Worm (Caenorhabditis elegans) whole organism, L4 larva: ENCODE results near the gene hpr-9.

Experiments used
- F26F4.8 ChIP-seq: fragments of 200-800 bp; sonication (Bioruptor generic); conservative IDR thresholded peaks from 2 replicates; pipeline ENCODE4 v1.3.6; 2022; ENCODE audit warnings: missing genetic modification characterization, missing compliant biosample characterization
- F44E2.7 ChIP-seq: fragments of 200-800 bp; sonication (Bioruptor generic); IDR thresholded peaks from 2 replicates; pipeline ENCODE4 v2.1.2; 2022; ENCODE audit warnings: missing genetic modification characterization, missing compliant biosample characterization
- F49E8.2 ChIP-seq: sonication (generic microtip); optimal IDR thresholded peaks from 2 replicates; lab custom pipeline; 2016; ENCODE audit warnings: missing compliant biosample characterization, mild to moderate bottlenecking, missing genetic modification characterization, borderline replicate concordance
- Y105C5A.15 ChIP-seq: fragments of 200-800 bp; sonication (Bioruptor generic); IDR thresholded peaks from 2 replicates; pipeline ENCODE4 v1.3.6; 2022; ENCODE audit warnings: missing genetic modification characterization, missing compliant biosample characterization
- Y48G9A.11 ChIP-seq: fragments of 200-800 bp; sonication (Bioruptor generic); IDR thresholded peaks from 2 replicates; pipeline ENCODE4 v1.3.6; 2022; ENCODE audit warnings: missing genetic modification reagents, missing genetic modification characterization, missing compliant biosample characterization
- Y5F2A.4 ChIP-seq: fragments of 200-800 bp; sonication (Bioruptor generic); optimal IDR thresholded peaks from 2 replicates; lab custom pipeline; 2018; ENCODE audit warnings: mild to moderate bottlenecking, missing genetic modification characterization, missing compliant biosample characterization
- ZK337.2 ChIP-seq: fragments of 200-800 bp; sonication (Bioruptor generic); IDR thresholded peaks from 2 replicates; pipeline ENCODE4 v1.3.6; 2022; ENCODE audit warnings: missing genetic modification reagents, missing genetic modification characterization, missing compliant biosample characterization
- aha-1 ChIP-seq: fragments of 150-350 bp; peaks from one replicate; lab custom pipeline; 2014; ENCODE audit warnings: missing biosample characterization, missing genetic modification characterization
- aly-2 ChIP-seq: sonication (generic microtip); optimal IDR thresholded peaks from 2 replicates; lab custom pipeline; 2018; ENCODE audit warnings: missing biosample characterization, missing genetic modification characterization
- arid-1 ChIP-seq: fragments of 200-800 bp; sonication (Bioruptor generic); conservative IDR thresholded peaks from 2 replicates; pipeline ENCODE4 v1.3.6; 2022; ENCODE audit warnings: missing genetic modification reagents, missing genetic modification characterization, missing compliant biosample characterization
- attf-4 ChIP-seq: sonication (generic microtip); optimal IDR thresholded peaks from 3 replicates; lab custom pipeline; 2017; ENCODE audit warnings: missing biosample characterization, missing genetic modification characterization
- ceh-28 ChIP-seq: fragments of 150-350 bp; optimal IDR thresholded peaks from 2 replicates; lab custom pipeline; 2014; ENCODE audit warnings: missing biosample characterization, missing genetic modification reagents, missing genetic modification characterization
- ceh-32 ChIP-seq: sonication (generic microtip); optimal IDR thresholded peaks from 2 replicates; lab custom pipeline; 2016; ENCODE audit warnings: mild to moderate bottlenecking, missing genetic modification characterization, missing compliant biosample characterization; ENCODE audit not compliant: poor library complexity
- ceh-44 ChIP-seq: fragments of 200-800 bp; sonication (Bioruptor generic); IDR thresholded peaks from 2 replicates; pipeline ENCODE4 v1.3.6; 2022; ENCODE audit warnings: missing genetic modification reagents, missing genetic modification characterization, missing compliant biosample characterization
- ceh-62 ChIP-seq: sonication (generic microtip); optimal IDR thresholded peaks from 2 replicates; lab custom pipeline; 2017; ENCODE audit warnings: missing biosample characterization, missing genetic modification characterization
- ceh-82 ChIP-seq: sonication (generic microtip); optimal IDR thresholded peaks from 2 replicates; lab custom pipeline; 2017; ENCODE audit warnings: missing biosample characterization, missing genetic modification characterization
- ces-1 ChIP-seq: fragments of 150-350 bp; sonication (generic microtip); optimal IDR thresholded peaks from 4 replicates; lab custom pipeline; 2014; ENCODE audit warnings: missing biosample characterization, missing genetic modification reagents, missing genetic modification characterization
- cey-2 ChIP-seq: sonication (generic microtip); optimal IDR thresholded peaks from 3 replicates; lab custom pipeline; 2017; ENCODE audit warnings: missing genetic modification characterization, mild to moderate bottlenecking, missing compliant biosample characterization, antibody characterized with exemption, borderline replicate concordance; ENCODE audit not compliant: insufficient read depth
- ctbp-1 ChIP-seq: fragments of 200-800 bp; sonication (Bioruptor generic); IDR thresholded peaks from 2 replicates; pipeline ENCODE4 v1.3.6; 2022; ENCODE audit warnings: missing genetic modification reagents, missing genetic modification characterization, missing compliant biosample characterization
- daf-12 ChIP-seq: fragments of 150-350 bp; optimal IDR thresholded peaks from 2 replicates; lab custom pipeline; 2014; ENCODE audit warnings: missing biosample characterization, missing genetic modification reagents, missing genetic modification characterization
- daf-16 ChIP-seq, 3 experiments: sonication (generic microtip); optimal IDR thresholded peaks; 2 replicates each; lab custom pipeline; 2016 to 2017; ENCODE audit warnings: missing genetic modification characterization in 3 of 3, missing genetic modification reagents in 3 of 3, mild to moderate bottlenecking in 2 of 3, missing compliant biosample characterization in 2 of 3, missing biosample characterization in 1 of 3, moderate library complexity in 1 of 3
- daf-19 ChIP-seq: fragments of 200-800 bp; sonication (Bioruptor generic); conservative IDR thresholded peaks from 2 replicates; pipeline ENCODE4 v1.3.6; 2022; ENCODE audit warnings: missing genetic modification characterization, missing compliant biosample characterization
- duxl-1 ChIP-seq: sonication (generic microtip); optimal IDR thresholded peaks from 2 replicates; lab custom pipeline; 2016; ENCODE audit warnings: mild to moderate bottlenecking, missing genetic modification characterization, moderate library complexity, missing compliant biosample characterization; ENCODE audit not compliant: poor library complexity
- dve-1 ChIP-seq: sonication (generic microtip); optimal IDR thresholded peaks from 2 replicates; lab custom pipeline; 2017; ENCODE audit warnings: antibody characterized with exemption, mild to moderate bottlenecking, missing genetic modification characterization, missing compliant biosample characterization; ENCODE audit not compliant: insufficient read depth
- gei-8 ChIP-seq: fragments of 200-800 bp; sonication (Bioruptor generic); optimal IDR thresholded peaks from 2 replicates; lab custom pipeline; 2018; ENCODE audit warnings: mild to moderate bottlenecking, missing genetic modification characterization, missing compliant biosample characterization
- hif-1 ChIP-seq, 2 experiments: sonication (generic microtip); optimal IDR thresholded peaks; 2 replicates each; lab custom pipeline; 2016 to 2017; ENCODE audit warnings: missing compliant biosample characterization in 2 of 2, missing genetic modification characterization in 2 of 2, missing genetic modification reagents in 2 of 2, missing genotype in 2 of 2, mild to moderate bottlenecking in 1 of 2
- hlh-30 ChIP-seq: sonication (generic microtip); optimal IDR thresholded peaks from 2 replicates; lab custom pipeline; 2017; ENCODE audit warnings: antibody characterized with exemption, mild to moderate bottlenecking, missing genetic modification characterization, missing compliant biosample characterization; ENCODE audit not compliant: insufficient read depth
- hmg-1.1 ChIP-seq: fragments of 200-800 bp; sonication (Bioruptor generic); IDR thresholded peaks from 2 replicates; pipeline ENCODE4 v1.3.6; 2022; ENCODE audit warnings: missing genetic modification reagents, missing genetic modification characterization, missing compliant biosample characterization
- jun-1 ChIP-seq: fragments of 150-350 bp; optimal IDR thresholded peaks from 2 replicates; lab custom pipeline; 2014; ENCODE audit warnings: missing biosample characterization, missing genetic modification reagents, missing genetic modification characterization
- lim-7 ChIP-seq: fragments of 200-800 bp; sonication (Bioruptor generic); IDR thresholded peaks from 2 replicates; pipeline ENCODE4 v1.3.6; 2022; ENCODE audit warnings: missing genetic modification characterization, missing compliant biosample characterization
- lin-13 ChIP-seq: fragments of 150-350 bp; optimal IDR thresholded peaks from 2 replicates; lab custom pipeline; 2014; ENCODE audit warnings: missing biosample characterization, missing genetic modification reagents, missing genetic modification characterization
- lin-15B ChIP-seq: fragments of 150-350 bp; sonication (generic microtip); optimal IDR thresholded peaks from 3 replicates; lab custom pipeline; 2014; ENCODE audit warnings: missing biosample characterization, missing genetic modification characterization
- lsy-2 ChIP-seq, 2 experiments: fragments of 150-350 bp in 1 of 2; sonication (generic microtip) in 1 of 2; optimal IDR thresholded peaks; 2 replicates each; lab custom pipeline; 2014 to 2017; ENCODE audit warnings: missing biosample characterization in 2 of 2, missing genetic modification characterization in 2 of 2
- madf-5 ChIP-seq, 2 experiments: fragments of 200-800 bp; sonication (Bioruptor generic); IDR thresholded peaks; 2 replicates each; pipeline ENCODE4 v1.3.6; 2022; ENCODE audit warnings: missing compliant biosample characterization in 2 of 2, missing genetic modification characterization in 2 of 2
- mxl-3 ChIP-seq: fragments of 200-800 bp; sonication (Bioruptor generic); optimal IDR thresholded peaks from 2 replicates; lab custom pipeline; 2018; ENCODE audit warnings: mild to moderate bottlenecking, missing genetic modification characterization, missing compliant biosample characterization
- nhr-10 ChIP-seq: fragments of 150-350 bp; optimal IDR thresholded peaks from 2 replicates; lab custom pipeline; 2014; ENCODE audit warnings: missing biosample characterization, missing genetic modification characterization
- nhr-102 ChIP-seq: sonication (generic microtip); optimal IDR thresholded peaks from 2 replicates; lab custom pipeline; 2016; ENCODE audit warnings: mild to moderate bottlenecking, missing genetic modification characterization, moderate library complexity, missing compliant biosample characterization
- nhr-11 ChIP-seq: fragments of 150-350 bp; optimal IDR thresholded peaks from 2 replicates; lab custom pipeline; 2014; ENCODE audit warnings: missing biosample characterization, missing genetic modification characterization
- nhr-237 ChIP-seq: sonication (generic microtip); optimal IDR thresholded peaks from 2 replicates; lab custom pipeline; 2017; ENCODE audit warnings: missing biosample characterization, missing genetic modification characterization
- nhr-6 ChIP-seq: fragments of 150-350 bp; optimal IDR thresholded peaks from 2 replicates; lab custom pipeline; 2014; ENCODE audit warnings: missing biosample characterization, missing genetic modification characterization
- nhr-77 ChIP-seq: fragments of 150-350 bp; optimal IDR thresholded peaks from 2 replicates; lab custom pipeline; 2014; ENCODE audit warnings: missing biosample characterization, missing genetic modification characterization
- php-3 ChIP-seq: fragments of 200-800 bp; sonication (Bioruptor generic); IDR thresholded peaks from 2 replicates; pipeline ENCODE4 v1.3.6; 2022; ENCODE audit warnings: missing genetic modification reagents, missing genetic modification characterization, missing compliant biosample characterization
- snpc-1.2 ChIP-seq: fragments of 200-800 bp; sonication (Bioruptor generic); IDR thresholded peaks from 2 replicates; pipeline ENCODE4 v1.3.6; 2022; ENCODE audit warnings: missing genetic modification reagents, missing genetic modification characterization, missing compliant biosample characterization
- spr-3 ChIP-seq: fragments of 200-800 bp; sonication (Bioruptor generic); optimal IDR thresholded peaks from 2 replicates; lab custom pipeline; 2018; ENCODE audit warnings: mild to moderate bottlenecking, missing genetic modification characterization, missing compliant biosample characterization
- unc-130 ChIP-seq: sonication (generic microtip); optimal IDR thresholded peaks from 2 replicates; lab custom pipeline; 2016; ENCODE audit warnings: missing genetic modification reagents, missing genetic modification characterization, missing compliant biosample characterization
- unc-62 ChIP-seq, 3 experiments: fragments of 150-350 bp in 1 of 3; sonication (generic microtip); optimal IDR thresholded peaks in 2 of 3; peaks in 1 of 3; 1 replicate in 1 of 3; 2 replicates in 2 of 3; lab custom pipeline; 2014 to 2017; ENCODE audit warnings: missing biosample characterization in 3 of 3, missing genetic modification characterization in 3 of 3, missing genetic modification reagents in 3 of 3, missing genotype in 1 of 3
- zag-1 ChIP-seq: fragments of 150-350 bp; optimal IDR thresholded peaks from 2 replicates; lab custom pipeline; 2014; ENCODE audit warnings: missing biosample characterization, missing genetic modification characterization
- zfp-2 ChIP-seq: sonication (generic microtip); optimal IDR thresholded peaks from 2 replicates; lab custom pipeline; 2016; ENCODE audit warnings: mild to moderate bottlenecking, missing genetic modification characterization, missing compliant biosample characterization

The hpr-9 gene

ce11 chrIII:10603248-10603647, 18.1 kb upstream of the hpr-9 start, which contains the start of gene Y39A1A.2:
Gene Y39A1A.2 (minus strand): TSS chrIII:10603566.
- TF ChIP-seq ceh-44 (GFP tag; lab: Robert Waterston, UW) = no peak
- peak; percentile 75 for TF ChIP-seq ceh-28
- no peak for TF ChIP-seq php-3 (GFP tag; lab: Robert Waterston, UW)

- no peak for TF ChIP-seq ceh-82
- no peak for TF ChIP-seq gei-8
- no peak for TF ChIP-seq ces-1 (GFP tag; lab: Kevin White, UChicago)
- peak; percentile 7 for TF ChIP-seq nhr-11 (tag; lab: Kevin White, UChicago)
- TF ChIP-seq lin-13 (GFP tag; lab: Kevin White, UChicago) = no peak
- no peak for TF ChIP-seq dve-1 (tag; lab: Kevin White, UChicago)
- no peak for TF ChIP-seq ceh-32
- TF ChIP-seq jun-1 (tag; lab: Kevin White, UChicago) = no peak
- no peak for TF ChIP-seq arid-1 (GFP tag; lab: Robert Waterston, UW)
- no peak for TF ChIP-seq unc-130 (GFP tag; lab: Kevin White, UChicago)
- no peak for TF ChIP-seq nhr-77 (tag; lab: Kevin White, UChicago)
- TF ChIP-seq Y5F2A.4 = no peak
- TF ChIP-seq hlh-30 (tag; lab: Kevin White, UChicago) = peak; percentile 44
- no peak for TF ChIP-seq php-3 (GFP tag; lab: Robert Waterston, UW)
- TF ChIP-seq madf-5 (GFP tag; IDR thresholded peaks at IDR 0.05; lab: Robert Waterston, UW) = no peak
- TF ChIP-seq lin-15B (tag; lab: Kevin White, UChicago) = no peak
- no peak for TF ChIP-seq aly-2 (tag; lab: Kevin White, UChicago)
- TF ChIP-seq unc-62 (GFP tag; optimal IDR thresholded peaks at IDR 0.05 in 1 of 2; lab: Kevin White, UChicago) = peak in 1 of 2 experiments; percentile 28
- TF ChIP-seq unc-62 (tag; optimal IDR thresholded peaks at IDR 0.05; lab: Kevin White, UChicago) = no peak
- TF ChIP-seq F26F4.8 (GFP tag; lab: Robert Waterston, UW) = no peak
- TF ChIP-seq ctbp-1 (GFP tag; lab: Robert Waterston, UW) = 0 out of 2 replicates have a peak, but pooled peaks have one; percentile 35
- no peak for TF ChIP-seq spr-3
- no peak for TF ChIP-seq nhr-10 (tag; lab: Kevin White, UChicago)
- no peak for TF ChIP-seq daf-19
- peak; percentile 46 for TF ChIP-seq aha-1 (tag; lab: Kevin White, UChicago)
- TF ChIP-seq daf-12 (tag; lab: Kevin White, UChicago) = no peak
- peak in 1 of 2 experiments; percentile 19 for TF ChIP-seq lsy-2 (tag; optimal IDR thresholded peaks at IDR 0.05; lab: Kevin White, UChicago)
- TF ChIP-seq nhr-6 = no peak
- no peak for TF ChIP-seq zag-1 (tag; lab: Kevin White, UChicago)
- TF ChIP-seq ZK337.2 (GFP tag; lab: Robert Waterston, UW) = no peak
- no peak for TF ChIP-seq F44E2.7
- no peak for TF ChIP-seq hmg-1.1
- TF ChIP-seq ceh-28 = no peak
- no peak for TF ChIP-seq nhr-102 (tag; lab: Kevin White, UChicago)
- no peak for TF ChIP-seq zfp-2 (tag; lab: Kevin White, UChicago)
- TF ChIP-seq F49E8.2 (tag; lab: Kevin White, UChicago) = no peak
- no peak for TF ChIP-seq cey-2 (tag; lab: Kevin White, UChicago)
- no peak for TF ChIP-seq daf-16 (GFP tag; optimal IDR thresholded peaks at IDR 0.05; lab: Kevin White, UChicago)
- no peak for TF ChIP-seq daf-16 (tag; optimal IDR thresholded peaks at IDR 0.05; lab: Kevin White, UChicago)
- no peak for TF ChIP-seq attf-4
- no peak for TF ChIP-seq duxl-1 (tag; lab: Kevin White, UChicago)
- no peak for TF ChIP-seq nhr-237 (tag; lab: Kevin White, UChicago)
- no peak for TF ChIP-seq ceh-62 (tag; lab: Kevin White, UChicago)
- TF ChIP-seq Y105C5A.15 (GFP tag; lab: Robert Waterston, UW) = no peak
- no peak for TF ChIP-seq mxl-3 (GFP tag; lab: Kevin White, UChicago)
- TF ChIP-seq Y48G9A.11 (GFP tag; lab: Robert Waterston, UW) = no peak
- TF ChIP-seq lim-7 (GFP tag; lab: Robert Waterston, UW) = no peak
- TF ChIP-seq hif-1 (tag; optimal IDR thresholded peaks at IDR 0.05; lab: Kevin White, UChicago) = no peak
- no peak for TF ChIP-seq snpc-1.2 (GFP tag; lab: Robert Waterston, UW)
These were observed 17.0 kb upstream of the hpr-9 start for ce11 chrIII:10604325-10604724.
